Worm (Caenorhabditis elegans) whole organism, L3 larva: ENCODE measurements around the gene T01E8.8.
A peak's percentile ranks its signal among the peaks of the same experiment; 100 is the strongest.
"Not testable (repeated sequence)": the region's sequence is repeated elsewhere in the genome, so short reads cannot be mapped to it uniquely, and the experiment has no call there.

Source experiments
- R02D3.7 ChIP-seq: fragments of 150-350 bp; optimal IDR thresholded peaks from 2 replicates; lab custom pipeline; 2014; ENCODE audit warnings: missing biosample characterization, missing genetic modification characterization
- ZK546.5 ChIP-seq: sonication (generic microtip); optimal IDR thresholded peaks from 2 replicates; lab custom pipeline; 2017; ENCODE audit warnings: missing biosample characterization, missing genetic modification characterization
- aly-2 ChIP-seq: fragments of 150-350 bp; optimal IDR thresholded peaks from 2 replicates; lab custom pipeline; 2014; ENCODE audit warnings: missing biosample characterization, missing genetic modification characterization
- ama-1 ChIP-seq: fragments of 150-350 bp; optimal IDR thresholded peaks from 2 replicates; lab custom pipeline; 2018
- ceh-16 ChIP-seq: sonication (generic microtip); optimal IDR thresholded peaks from 2 replicates; lab custom pipeline; 2017; ENCODE audit warnings: missing biosample characterization, missing genetic modification characterization
- ceh-28 ChIP-seq: fragments of 150-350 bp; optimal IDR thresholded peaks from 2 replicates; lab custom pipeline; 2014; ENCODE audit warnings: missing biosample characterization, missing genetic modification reagents, missing genetic modification characterization
- ceh-9 ChIP-seq: sonication (generic microtip); optimal IDR thresholded peaks from 2 replicates; lab custom pipeline; 2018; ENCODE audit warnings: missing biosample characterization, missing genetic modification characterization
- daf-12 ChIP-seq: fragments of 150-350 bp; optimal IDR thresholded peaks from 2 replicates; lab custom pipeline; 2014; ENCODE audit warnings: missing biosample characterization, missing genetic modification reagents, missing genetic modification characterization
- egl-27 ChIP-seq: sonication (generic microtip); optimal IDR thresholded peaks from 4 replicates; lab custom pipeline; 2017; ENCODE audit warnings: missing biosample characterization, missing genetic modification reagents, missing genetic modification characterization
- egl-5 ChIP-seq: fragments of 150-350 bp; optimal IDR thresholded peaks from 2 replicates; lab custom pipeline; 2017; ENCODE audit warnings: missing biosample characterization, missing genetic modification reagents, missing genetic modification characterization, inconsistent platforms
- elt-1 ChIP-seq: fragments of 150-350 bp; optimal IDR thresholded peaks from 2 replicates; lab custom pipeline; 2014; ENCODE audit warnings: missing biosample characterization, missing genetic modification characterization
- elt-2 ChIP-seq: sonication (generic microtip); optimal IDR thresholded peaks from 2 replicates; lab custom pipeline; 2016; ENCODE audit warnings: missing genetic modification reagents, mild to moderate bottlenecking, missing genetic modification characterization, missing compliant biosample characterization
- elt-3 ChIP-seq, 3 experiments: fragments of 150-350 bp in 1 of 3; sonication (generic microtip) in 2 of 3; optimal IDR thresholded peaks; 2 replicates in 2 of 3; 4 replicates in 1 of 3; lab custom pipeline; 2014 to 2017; ENCODE audit warnings: missing biosample characterization in 3 of 3, missing genetic modification characterization in 3 of 3
- eor-1 ChIP-seq, 2 experiments: fragments of 150-350 bp; optimal IDR thresholded peaks; 2 replicates each; lab custom pipeline; 2014 to 2018; ENCODE audit warnings: missing biosample characterization in 2 of 2, missing genetic modification characterization in 2 of 2
- fkh-10 ChIP-seq: sonication (generic microtip); optimal IDR thresholded peaks from 2 replicates; lab custom pipeline; 2017; ENCODE audit warnings: missing biosample characterization, missing genetic modification reagents, missing genetic modification characterization
- fkh-2 ChIP-seq: fragments of 150-350 bp; optimal IDR thresholded peaks from 2 replicates; lab custom pipeline; 2014; ENCODE audit warnings: missing biosample characterization, missing genetic modification reagents, missing genetic modification characterization
- hmg-11 ChIP-seq: sonication (generic microtip); optimal IDR thresholded peaks from 2 replicates; lab custom pipeline; 2016; ENCODE audit warnings: missing genetic modification characterization, missing compliant biosample characterization
- jun-1 ChIP-seq: fragments of 150-350 bp; optimal IDR thresholded peaks from 2 replicates; lab custom pipeline; 2014; ENCODE audit warnings: missing biosample characterization, missing genetic modification reagents, missing genetic modification characterization
- lin-15B ChIP-seq: fragments of 150-350 bp; optimal IDR thresholded peaks from 2 replicates; lab custom pipeline; 2014; ENCODE audit warnings: missing biosample characterization, missing genetic modification characterization
- lin-39 ChIP-seq: fragments of 150-350 bp; optimal IDR thresholded peaks from 2 replicates; lab custom pipeline; 2018; ENCODE audit warnings: missing biosample characterization, missing genetic modification reagents, missing genetic modification characterization
- lsy-12 ChIP-seq: sonication (generic microtip); optimal IDR thresholded peaks from 2 replicates; lab custom pipeline; 2016; ENCODE audit warnings: mild to moderate bottlenecking, missing genetic modification characterization, missing compliant biosample characterization
- mdl-1 ChIP-seq: fragments of 150-350 bp; optimal IDR thresholded peaks from 2 replicates; lab custom pipeline; 2014; ENCODE audit warnings: missing biosample characterization, missing genetic modification characterization
- mml-1 ChIP-seq: fragments of 150-350 bp; sonication (generic microtip); optimal IDR thresholded peaks from 3 replicates; lab custom pipeline; 2014; ENCODE audit warnings: missing biosample characterization, missing genetic modification characterization
- nfya-1 ChIP-seq: sonication (generic microtip); optimal IDR thresholded peaks from 2 replicates; lab custom pipeline; 2017; ENCODE audit warnings: missing genetic modification characterization, mild to moderate bottlenecking, missing compliant biosample characterization, antibody characterized with exemption, moderate library complexity; ENCODE audit not compliant: insufficient read depth
- nhr-11 ChIP-seq: fragments of 150-350 bp; optimal IDR thresholded peaks from 2 replicates; lab custom pipeline; 2014; ENCODE audit warnings: missing biosample characterization, missing genetic modification characterization
- nhr-12 ChIP-seq: fragments of 150-350 bp; optimal IDR thresholded peaks from 2 replicates; lab custom pipeline; 2014; ENCODE audit warnings: missing biosample characterization, missing genetic modification characterization
- nhr-23 ChIP-seq: fragments of 150-350 bp; optimal IDR thresholded peaks from 2 replicates; lab custom pipeline; 2014; ENCODE audit warnings: missing biosample characterization, missing genetic modification reagents, missing genetic modification characterization
- nhr-237 ChIP-seq: fragments of 150-350 bp; optimal IDR thresholded peaks from 2 replicates; lab custom pipeline; 2014; ENCODE audit warnings: missing biosample characterization, missing genetic modification characterization
- nhr-25 ChIP-seq: sonication (generic microtip); optimal IDR thresholded peaks from 2 replicates; lab custom pipeline; 2017; ENCODE audit warnings: missing biosample characterization, missing genetic modification characterization
- nhr-28 ChIP-seq: fragments of 150-350 bp; optimal IDR thresholded peaks from 2 replicates; lab custom pipeline; 2014; ENCODE audit warnings: missing biosample characterization, missing genetic modification characterization
- nhr-43 ChIP-seq: sonication (generic microtip); optimal IDR thresholded peaks from 2 replicates; lab custom pipeline; 2016; ENCODE audit warnings: mild to moderate bottlenecking, missing genetic modification characterization, missing compliant biosample characterization; ENCODE audit not compliant: poor library complexity, severe bottlenecking
- nhr-67 ChIP-seq: fragments of 150-350 bp; optimal IDR thresholded peaks from 2 replicates; lab custom pipeline; 2014; ENCODE audit warnings: missing biosample characterization, missing genetic modification characterization
- nhr-76 ChIP-seq: fragments of 150-350 bp; sonication (generic microtip); optimal IDR thresholded peaks from 5 replicates; lab custom pipeline; 2014; ENCODE audit warnings: missing biosample characterization, missing genetic modification characterization
- nhr-77 ChIP-seq: fragments of 150-350 bp; optimal IDR thresholded peaks from 2 replicates; lab custom pipeline; 2014; ENCODE audit warnings: missing biosample characterization, missing genetic modification characterization
- pha-4 ChIP-seq: fragments of 150-350 bp; optimal IDR thresholded peaks from 2 replicates; lab custom pipeline; 2014; ENCODE audit warnings: missing biosample characterization, missing genetic modification reagents, missing genetic modification characterization
- pqm-1 ChIP-seq: fragments of 150-350 bp; optimal IDR thresholded peaks from 2 replicates; lab custom pipeline; 2017; ENCODE audit warnings: missing biosample characterization, missing genetic modification characterization, inconsistent platforms
- sea-2 ChIP-seq: fragments of 150-350 bp; sonication (generic microtip); optimal IDR thresholded peaks from 4 replicates; lab custom pipeline; 2014; ENCODE audit warnings: missing biosample characterization, missing genetic modification reagents, missing genetic modification characterization
- skn-1 ChIP-seq: fragments of 150-350 bp; optimal IDR thresholded peaks from 2 replicates; lab custom pipeline; 2014; ENCODE audit warnings: missing biosample characterization, missing genetic modification characterization
- snpc-4 ChIP-seq: fragments of 150-350 bp; optimal IDR thresholded peaks from 2 replicates; lab custom pipeline; 2014; ENCODE audit warnings: missing biosample characterization, missing genetic modification characterization
- tbx-2 ChIP-seq: sonication (generic microtip); optimal IDR thresholded peaks from 2 replicates; lab custom pipeline; 2016; ENCODE audit warnings: mild to moderate bottlenecking, missing genetic modification characterization, missing compliant biosample characterization
- unc-39 ChIP-seq: sonication (generic microtip); optimal IDR thresholded peaks from 4 replicates; lab custom pipeline; 2017; ENCODE audit warnings: missing biosample characterization, missing genetic modification characterization
- unc-62 ChIP-seq: fragments of 150-350 bp; sonication (generic microtip); optimal IDR thresholded peaks from 4 replicates; lab custom pipeline; 2014; ENCODE audit warnings: missing biosample characterization, missing genetic modification reagents, missing genetic modification characterization
- zag-1 ChIP-seq: fragments of 150-350 bp; optimal IDR thresholded peaks from 2 replicates; lab custom pipeline; 2014; ENCODE audit warnings: missing biosample characterization, missing genetic modification characterization
- ztf-11 ChIP-seq: fragments of 150-350 bp; optimal IDR thresholded peaks from 2 replicates; lab custom pipeline; 2014; ENCODE audit warnings: missing biosample characterization, missing genetic modification characterization
- ztf-4 ChIP-seq: fragments of 150-350 bp; optimal IDR thresholded peaks from 2 replicates; lab custom pipeline; 2014; ENCODE audit warnings: missing biosample characterization, missing genetic modification characterization

The T01E8.8 gene

DNA sequence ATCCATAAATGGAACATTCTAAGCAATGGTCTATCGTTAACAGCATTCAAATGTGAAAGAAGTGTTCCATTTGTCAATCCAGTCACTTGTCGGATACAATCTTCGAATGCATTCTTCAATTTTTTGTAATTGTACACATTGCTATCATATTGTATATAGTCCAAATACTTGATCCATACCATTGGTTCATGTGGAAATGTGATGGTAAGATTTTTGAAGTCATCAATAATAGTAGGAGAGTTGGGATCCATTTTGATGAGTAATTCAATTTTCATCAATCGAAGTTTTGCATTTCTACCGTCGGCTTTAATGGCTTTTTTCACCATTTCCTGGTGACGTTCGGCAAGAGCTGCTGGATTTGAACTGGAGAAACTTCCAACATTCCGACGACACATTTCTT is 14.5 kb downstream of the T01E8.8 start:
- TF ChIP-seq mdl-1 (tag; lab: Kevin White, UChicago), result no peak
- TF ChIP-seq, all 47 proteins: peak for 0

DNA sequence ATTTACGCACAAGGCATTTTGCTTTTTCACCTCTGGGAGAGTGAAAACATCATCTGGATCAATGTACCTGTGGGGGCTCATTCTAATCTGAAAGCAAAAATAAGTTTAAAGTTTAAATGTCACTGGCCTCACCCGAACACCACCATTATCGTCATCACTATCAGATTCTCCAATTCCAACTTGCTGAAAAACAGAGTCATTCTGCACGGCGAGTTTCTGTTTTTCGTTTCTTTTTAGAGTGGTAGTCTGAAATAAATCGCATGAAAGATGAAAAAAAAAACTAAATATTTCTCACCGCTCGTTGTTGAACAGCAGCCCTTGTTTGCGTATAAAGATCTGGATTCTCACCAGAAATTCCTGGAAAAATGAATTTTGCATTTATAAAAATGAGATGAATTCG is 16.1 kb downstream of the T01E8.8 start:
- TF ChIP-seq pqm-1 (tag; lab: Kevin White, UChicago) (no peak), ceh-9 (no peak)

DNA sequence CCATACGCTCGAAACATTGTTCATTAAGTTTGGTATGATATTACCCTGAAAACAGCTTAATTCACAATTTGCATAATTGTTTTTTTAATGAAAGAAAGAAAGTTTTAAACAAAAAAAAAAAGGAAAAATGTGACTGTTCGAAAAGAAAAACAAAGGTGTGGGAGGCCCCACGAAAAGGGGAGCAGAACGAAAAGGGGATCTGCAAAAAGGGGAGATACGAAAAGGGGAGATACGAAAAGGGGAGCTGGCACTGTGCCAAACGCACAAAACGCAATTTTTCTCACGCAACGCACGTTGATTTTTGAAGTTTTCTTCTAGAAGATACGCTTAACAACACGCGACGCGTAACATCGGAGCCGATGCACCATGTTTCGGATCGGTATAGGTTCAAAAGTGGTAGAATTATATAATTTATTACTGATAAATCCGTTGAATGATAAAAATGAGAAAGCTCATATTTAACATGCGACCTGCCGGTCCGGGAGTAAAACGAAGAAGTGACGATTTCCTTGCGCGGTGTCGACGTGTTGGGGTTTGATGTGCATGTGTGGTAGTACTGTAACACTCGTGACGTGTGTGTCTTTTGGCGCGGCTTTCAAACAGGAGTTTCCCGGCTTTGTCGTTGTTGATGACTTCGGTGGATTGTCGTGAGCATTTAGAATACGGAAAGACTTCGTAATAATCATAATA is 16.7 kb downstream of the T01E8.8 start, which contains the start of gene nrde-2:
Gene nrde-2 (minus strand): TSS at position 45 of the 690 bp plus-strand sequence.
- TF ChIP-seq ztf-4, zag-1, daf-12 (tag; lab: Kevin White, UChicago): not testable (repeated sequence)

DNA sequence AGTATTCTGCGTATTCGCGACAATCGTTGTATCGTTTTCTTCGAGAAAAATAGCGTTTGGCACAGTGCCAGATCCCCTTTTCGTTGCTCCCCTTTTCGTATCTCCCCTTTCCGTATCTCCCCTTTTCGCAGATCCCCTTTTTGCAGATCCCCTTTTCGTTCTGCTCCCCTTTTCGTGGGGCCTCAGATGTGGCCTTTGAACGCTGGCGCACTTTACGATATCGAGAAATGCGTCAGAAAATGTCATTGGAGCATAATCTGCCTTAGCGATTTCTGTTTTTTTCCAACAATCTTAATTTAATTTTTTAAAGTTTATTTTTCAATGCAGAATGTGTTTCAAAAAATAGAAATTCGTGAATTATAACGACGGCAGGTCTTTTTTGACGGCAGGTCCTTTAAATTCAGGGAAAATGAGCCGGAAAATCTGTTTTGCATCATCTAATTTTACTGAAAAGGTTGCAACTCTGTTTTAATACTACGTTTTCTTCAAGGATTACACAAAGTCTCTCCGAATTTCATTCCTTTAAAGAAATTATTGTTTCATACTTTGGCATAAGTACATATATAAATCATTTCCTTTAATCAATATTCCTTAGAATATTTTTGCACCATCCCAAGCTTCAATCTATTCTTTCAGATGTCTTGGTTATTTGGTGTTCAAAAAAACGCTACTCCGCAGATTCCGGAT is 17.4 kb downstream of the T01E8.8 start, which contains the start of gene atad-3:
Gene atad-3 (plus strand): TSS at position 637 of the 687 bp plus-strand sequence.
- TF ChIP-seq nhr-237 (tag; lab: Kevin White, UChicago), result no peak
- no peak for TF ChIP-seq unc-39
- peak; percentile 55 for TF ChIP-seq lin-39 (tag; lab: Kevin White, UChicago)
- no peak for TF ChIP-seq daf-12 (tag; lab: Kevin White, UChicago)
- TF ChIP-seq ama-1 (lab: Kevin White, UChicago), result no peak
- TF ChIP-seq fkh-10 (GFP tag; lab: Kevin White, UChicago), result no peak
- TF ChIP-seq ZK546.5 (tag; lab: Kevin White, UChicago), result no peak
- peak; percentile 61 for TF ChIP-seq skn-1 (tag; lab: Kevin White, UChicago)
- TF ChIP-seq elt-3 (tag; optimal IDR thresholded peaks at IDR 0.05; lab: Kevin White, UChicago), result no peak
- TF ChIP-seq ztf-11 (tag; lab: Kevin White, UChicago), result no peak
- peak; percentile 91 for TF ChIP-seq nhr-43 (tag; lab: Kevin White, UChicago)
- no peak for TF ChIP-seq nhr-28
- no peak for TF ChIP-seq ceh-9
- no peak for TF ChIP-seq nhr-76 (tag; lab: Kevin White, UChicago)
- peak; percentile 89 for TF ChIP-seq lin-15B (tag; lab: Kevin White, UChicago)
- TF ChIP-seq ceh-28 (tag; lab: Kevin White, UChicago), result peak; percentile 69
- no peak for TF ChIP-seq nhr-67 (tag; lab: Kevin White, UChicago)
- no peak for TF ChIP-seq zag-1 (tag; lab: Kevin White, UChicago)
- peak; percentile 77 for TF ChIP-seq R02D3.7 (tag; lab: Kevin White, UChicago)
- TF ChIP-seq nhr-12, result no peak
- TF ChIP-seq mml-1, result no peak
- no peak for TF ChIP-seq nhr-77
- peak; percentile 2 for TF ChIP-seq elt-1
- TF ChIP-seq hmg-11 (tag; lab: Kevin White, UChicago), result peak; percentile 26
- TF ChIP-seq egl-5, result no peak
- peak; percentile 83 for TF ChIP-seq nhr-23 (tag; lab: Kevin White, UChicago)
- TF ChIP-seq pha-4, result peak; percentile 79
- TF ChIP-seq eor-1 (tag; optimal IDR thresholded peaks at IDR 0.05; lab: Kevin White, UChicago), result no peak
- peak; percentile 6 for TF ChIP-seq unc-62 (GFP tag; lab: Kevin White, UChicago)
- no peak for TF ChIP-seq ceh-16 (tag; lab: Kevin White, UChicago)
- peak; percentile 48 for TF ChIP-seq nhr-25 (tag; lab: Kevin White, UChicago)
- peak; percentile 93 for TF ChIP-seq nhr-11 (tag; lab: Kevin White, UChicago)
- TF ChIP-seq egl-27, result peak; percentile 43
- no peak for TF ChIP-seq ztf-4 (tag; lab: Kevin White, UChicago)
- no peak for TF ChIP-seq mdl-1 (tag; lab: Kevin White, UChicago)
- peak; percentile 26 for TF ChIP-seq pqm-1 (tag; lab: Kevin White, UChicago)
- TF ChIP-seq sea-2, result no peak
- no peak for TF ChIP-seq fkh-2 (tag; lab: Kevin White, UChicago)
- TF ChIP-seq jun-1 (tag; lab: Kevin White, UChicago), result peak; percentile 69
- peak; percentile 82 for TF ChIP-seq lsy-12
- TF ChIP-seq snpc-4 (tag; lab: Kevin White, UChicago), result peak; percentile 74
- TF ChIP-seq elt-2, result peak; percentile 38
- TF ChIP-seq aly-2, result no peak
- TF ChIP-seq tbx-2, result peak; percentile 76
- TF ChIP-seq nfya-1 (tag; lab: Kevin White, UChicago), result peak; percentile 73
